Worm (Caenorhabditis elegans) whole organism, young adult: ENCODE measurements around the gene C55A6.7.

Source experiments
- B0035.1 ChIP-seq: sonication (generic microtip); optimal IDR thresholded peaks from 2 replicates; lab custom pipeline; 2016; ENCODE audit warnings: missing genetic modification characterization, mild to moderate bottlenecking, missing compliant biosample characterization, missing genotype, missing genetic modification reagents
- C17E4.6 ChIP-seq: fragments of 200-800 bp; sonication (Bioruptor generic); IDR thresholded peaks from 2 replicates; pipeline ENCODE4 v1.3.6; 2022; ENCODE audit warnings: missing genetic modification reagents, missing genetic modification characterization, missing compliant biosample characterization
- F22D6.2 ChIP-seq: sonication (generic microtip); optimal IDR thresholded peaks from 2 replicates; lab custom pipeline; 2016; ENCODE audit warnings: mild to moderate bottlenecking, missing genetic modification characterization, missing compliant biosample characterization
- F52B5.7 ChIP-seq: sonication (generic microtip); optimal IDR thresholded peaks from 2 replicates; lab custom pipeline; 2016; ENCODE audit warnings: mild to moderate bottlenecking, missing genetic modification characterization, missing compliant biosample characterization
- F55B11.4 ChIP-seq: sonication (generic microtip); optimal IDR thresholded peaks from 2 replicates; lab custom pipeline; 2016; ENCODE audit warnings: missing compliant biosample characterization, missing genetic modification characterization, borderline replicate concordance; ENCODE audit not compliant: insufficient read depth
- F57C9.4 ChIP-seq: sonication (generic microtip); optimal IDR thresholded peaks from 2 replicates; lab custom pipeline; 2017; ENCODE audit warnings: mild to moderate bottlenecking, missing genetic modification characterization, missing compliant biosample characterization
- K12H6.12 ChIP-seq: fragments of 200-800 bp; sonication (Bioruptor generic); optimal IDR thresholded peaks from 2 replicates; lab custom pipeline; 2018; ENCODE audit warnings: mild to moderate bottlenecking, missing genetic modification characterization, missing compliant biosample characterization
- T26A5.8 ChIP-seq: sonication (generic microtip); optimal IDR thresholded peaks from 2 replicates; lab custom pipeline; 2016; ENCODE audit warnings: missing genetic modification characterization, missing compliant biosample characterization
- ZK185.1 ChIP-seq: sonication (generic microtip); optimal IDR thresholded peaks from 2 replicates; lab custom pipeline; 2016; ENCODE audit warnings: mild to moderate bottlenecking, missing genetic modification characterization, missing compliant biosample characterization; ENCODE audit not compliant: poor library complexity, severe bottlenecking
- athp-1 ChIP-seq: sonication (generic microtip); optimal IDR thresholded peaks from 2 replicates; lab custom pipeline; 2017; ENCODE audit warnings: mild to moderate bottlenecking, missing genetic modification characterization, missing compliant biosample characterization
- attf-3 ChIP-seq: fragments of 200-800 bp; sonication (Bioruptor generic); conservative IDR thresholded peaks from 2 replicates; pipeline ENCODE4 v1.3.6; 2022; ENCODE audit warnings: missing genetic modification reagents, missing genetic modification characterization, missing compliant biosample characterization
- cebp-2 ChIP-seq: fragments of 200-800 bp; sonication (Bioruptor generic); IDR thresholded peaks from 2 replicates; pipeline ENCODE4 v1.3.6; 2022; ENCODE audit warnings: missing genetic modification characterization, missing compliant biosample characterization
- ceh-58 ChIP-seq: fragments of 200-800 bp; sonication (Bioruptor generic); IDR thresholded peaks from 2 replicates; pipeline ENCODE4 v1.3.6; 2022; ENCODE audit warnings: missing genetic modification characterization, missing compliant biosample characterization
- die-1 ChIP-seq: sonication (generic microtip); optimal IDR thresholded peaks from 2 replicates; lab custom pipeline; 2016; ENCODE audit warnings: missing genotype, mild to moderate bottlenecking, missing genetic modification characterization, missing compliant biosample characterization
- dox-1 ChIP-seq: fragments of 200-800 bp; sonication (Bioruptor generic); IDR thresholded peaks from 2 replicates; pipeline ENCODE4 v1.3.6; 2022; ENCODE audit warnings: missing genetic modification reagents, missing genetic modification characterization, missing compliant biosample characterization
- egrh-3 ChIP-seq: fragments of 200-800 bp; sonication (Bioruptor generic); IDR thresholded peaks from 2 replicates; pipeline ENCODE4 v1.3.6; 2022; ENCODE audit warnings: missing genetic modification reagents, missing genetic modification characterization, missing compliant biosample characterization
- hlh-12 ChIP-seq: sonication (generic microtip); optimal IDR thresholded peaks from 2 replicates; lab custom pipeline; 2016; ENCODE audit warnings: missing genetic modification characterization, missing compliant biosample characterization
- hlh-26 ChIP-seq: fragments of 200-800 bp; sonication (Bioruptor generic); conservative IDR thresholded peaks from 2 replicates; pipeline ENCODE4 v1.3.6; 2022; ENCODE audit warnings: missing genetic modification reagents, missing genetic modification characterization, missing compliant biosample characterization
- hmg-1.2 ChIP-seq: fragments of 200-800 bp; sonication (Bioruptor generic); IDR thresholded peaks from 2 replicates; pipeline ENCODE4 v1.3.6; 2022; ENCODE audit warnings: missing genetic modification reagents, missing genetic modification characterization, missing compliant biosample characterization
- hrde-1 ChIP-seq: sonication (generic microtip); optimal IDR thresholded peaks from 2 replicates; lab custom pipeline; 2016; ENCODE audit warnings: missing genetic modification characterization, mild to moderate bottlenecking, missing compliant biosample characterization, moderate library complexity, missing genotype, missing genetic modification reagents, borderline replicate concordance
- hsf-1 ChIP-seq: fragments of 200-800 bp; sonication (Bioruptor generic); IDR thresholded peaks from 2 replicates; pipeline ENCODE4 v1.3.6; 2022; ENCODE audit warnings: missing genetic modification reagents, missing genetic modification characterization, missing compliant biosample characterization
- lag-1 ChIP-seq: fragments of 200-800 bp; sonication (Bioruptor generic); IDR thresholded peaks from 2 replicates; pipeline ENCODE4 v1.3.6; 2022; ENCODE audit warnings: missing genetic modification reagents, missing genetic modification characterization, missing compliant biosample characterization
- lin-35 ChIP-seq, 3 experiments: fragments of 150-350 bp in 2 of 3; sonication (generic microtip) in 1 of 3; optimal IDR thresholded peaks; 2 replicates each; lab custom pipeline; 2014 to 2018; ENCODE audit warnings: missing biosample characterization in 3 of 3, missing genetic modification characterization in 3 of 3, missing genetic modification reagents in 3 of 3
- lsy-27 ChIP-seq: sonication (generic microtip); optimal IDR thresholded peaks from 2 replicates; lab custom pipeline; 2017; ENCODE audit warnings: missing genetic modification characterization, mild to moderate bottlenecking, missing compliant biosample characterization, antibody characterized with exemption, missing genotype, borderline replicate concordance; ENCODE audit not compliant: insufficient read depth
- madf-6 ChIP-seq: fragments of 200-800 bp; sonication (Bioruptor generic); IDR thresholded peaks from 2 replicates; pipeline ENCODE4 v1.3.6; 2022; ENCODE audit warnings: missing genetic modification reagents, missing genetic modification characterization, missing compliant biosample characterization
- mcd-1 ChIP-seq: fragments of 200-800 bp; sonication (Bioruptor generic); IDR thresholded peaks from 2 replicates; pipeline ENCODE4 v1.3.6; 2022; ENCODE audit warnings: missing genetic modification reagents, missing genetic modification characterization, missing compliant biosample characterization
- mel-28 ChIP-seq: sonication (generic microtip); optimal IDR thresholded peaks from 2 replicates; lab custom pipeline; 2016; ENCODE audit warnings: borderline replicate concordance, mild to moderate bottlenecking, missing genetic modification characterization, missing compliant biosample characterization
- mxl-1 ChIP-seq: sonication (generic microtip); optimal IDR thresholded peaks from 2 replicates; lab custom pipeline; 2016; ENCODE audit warnings: missing genetic modification characterization, missing compliant biosample characterization
- nfya-1 ChIP-seq: sonication (generic microtip); optimal IDR thresholded peaks from 2 replicates; lab custom pipeline; 2017; ENCODE audit warnings: antibody characterized with exemption, missing compliant biosample characterization, missing genetic modification characterization, borderline replicate concordance; ENCODE audit not compliant: insufficient read depth
- nhr-120 ChIP-seq: fragments of 200-800 bp; sonication (Bioruptor generic); IDR thresholded peaks from 2 replicates; pipeline ENCODE4 v1.3.6; 2022; ENCODE audit warnings: missing genetic modification characterization, missing compliant biosample characterization
- sdz-38 ChIP-seq: sonication (generic microtip); optimal IDR thresholded peaks from 2 replicates; lab custom pipeline; 2016; ENCODE audit warnings: missing genotype, missing genetic modification characterization, missing compliant biosample characterization
- snpc-1.1 ChIP-seq: sonication (generic microtip); optimal IDR thresholded peaks from 2 replicates; lab custom pipeline; 2017; ENCODE audit warnings: missing genetic modification characterization, mild to moderate bottlenecking, missing compliant biosample characterization, antibody characterized with exemption, moderate library complexity, missing genotype, missing genetic modification reagents; ENCODE audit not compliant: insufficient read depth
- snpc-1.3 ChIP-seq: sonication (generic microtip); optimal IDR thresholded peaks from 2 replicates; lab custom pipeline; 2017; ENCODE audit warnings: missing genetic modification characterization, mild to moderate bottlenecking, missing compliant biosample characterization, antibody characterized with exemption, moderate library complexity, missing genotype, missing genetic modification reagents; ENCODE audit not compliant: insufficient read depth
- tbp1 ChIP-seq: fragments of 200-800 bp; sonication (Bioruptor generic); optimal IDR thresholded peaks from 2 replicates; lab custom pipeline; 2018; ENCODE audit warnings: mild to moderate bottlenecking, missing genetic modification characterization, missing compliant biosample characterization
- tlf-1 ChIP-seq: fragments of 200-800 bp; sonication (Bioruptor generic); optimal IDR thresholded peaks from 2 replicates; lab custom pipeline; 2018; ENCODE audit warnings: mild to moderate bottlenecking, missing genetic modification characterization, missing compliant biosample characterization
- ztf-26 ChIP-seq: sonication (generic microtip); optimal IDR thresholded peaks from 2 replicates; lab custom pipeline; 2017; ENCODE audit warnings: missing genetic modification characterization, missing compliant biosample characterization

Gene C55A6.7

ce11 chrV:11513432-11513831 lies 6.9 kb downstream of the C55A6.7 start, which contains the start of gene C55A6.3:
C55A6.3 (minus strand) TSS chrV:11513532.
- no peak for TF ChIP-seq tbp1 (GFP tag; lab: Kevin White, UChicago)
- TF ChIP-seq hrde-1 (tag; lab: Kevin White, UChicago), result no peak
- no peak for TF ChIP-seq die-1 (tag; lab: Kevin White, UChicago)
- TF ChIP-seq T26A5.8 (tag; lab: Kevin White, UChicago), result no peak
- TF ChIP-seq nfya-1, result no peak
- no peak for TF ChIP-seq C17E4.6
- TF ChIP-seq hlh-26, result no peak
- TF ChIP-seq lin-35 (GFP tag; optimal IDR thresholded peaks at IDR 0.05; lab: Kevin White, UChicago), result no peak

- TF ChIP-seq hmg-1.2 (GFP tag; lab: Robert Waterston, UW), result no peak
- TF ChIP-seq dox-1, result no peak
- TF ChIP-seq ZK185.1 (tag; lab: Kevin White, UChicago), result no peak
- TF ChIP-seq tlf-1 (GFP tag; lab: Kevin White, UChicago), result no peak
- no peak for TF ChIP-seq F22D6.2
- TF ChIP-seq mcd-1, result no peak
- no peak for TF ChIP-seq snpc-1.1
- TF ChIP-seq egrh-3 (GFP tag; lab: Robert Waterston, UW), result no peak
- TF ChIP-seq snpc-1.3 (tag; lab: Kevin White, UChicago), result no peak
- TF ChIP-seq madf-6 (GFP tag; lab: Robert Waterston, UW), result no peak
- no peak for TF ChIP-seq F57C9.4 (tag; lab: Kevin White, UChicago)
- TF ChIP-seq hsf-1 (GFP tag; lab: Robert Waterston, UW), result no peak
- TF ChIP-seq mel-28, result no peak
- no peak for TF ChIP-seq nhr-120 (GFP tag; lab: Robert Waterston, UW)
- no peak for TF ChIP-seq B0035.1 (tag; lab: Kevin White, UChicago)
- no peak for TF ChIP-seq attf-3 (GFP tag; lab: Robert Waterston, UW)
- no peak for TF ChIP-seq K12H6.12 (tag; lab: Kevin White, UChicago)
- TF ChIP-seq F52B5.7 (tag; lab: Kevin White, UChicago), result no peak
- TF ChIP-seq ztf-26 (tag; lab: Kevin White, UChicago), result no peak
Observed at ce11 chrV:11508773-11509172, 11.6 kb downstream of the C55A6.7 start, which contains the start of gene ttll-5. ttll-5 (plus strand) TSS chrV:11509060.

- TF ChIP-seq athp-1 (tag; lab: Kevin White, UChicago) (no peak), F57C9.4 (tag; lab: Kevin White, UChicago) (no peak), die-1 (tag; lab: Kevin White, UChicago) (no peak), lsy-27 (tag; lab: Kevin White, UChicago) (no peak), F55B11.4 (tag; lab: Kevin White, UChicago) (no peak), hlh-12 (no peak), mxl-1 (tag; lab: Kevin White, UChicago) (no peak), ceh-58 (GFP tag; lab: Robert Waterston, UW) (no peak), sdz-38 (tag; lab: Kevin White, UChicago) (no peak), lag-1 (GFP tag; lab: Robert Waterston, UW) (no peak), cebp-2 (GFP tag; lab: Robert Waterston, UW) (no peak)
Observed at ce11 chrV:11506347-11506746, 14.0 kb downstream of the C55A6.7 start.
